Fruit fly (Drosophila melanogaster) whole organism, prepupa: ENCODE data around the gene Tpr2.

Experiments used
- Blimp-1 ChIP-seq: fragments of 200-800 bp; sonication (Bioruptor generic); optimal IDR thresholded peaks from 3 replicates; lab custom pipeline; 2017; ENCODE audit warnings: missing biosample characterization, missing genetic modification characterization, mild to moderate bottlenecking, moderate library complexity, missing genetic modification reagents
- CG10631 ChIP-seq: fragments of 200-800 bp; sonication (Bioruptor generic); optimal IDR thresholded peaks from 2 replicates; lab custom pipeline; 2016; ENCODE audit warnings: missing biosample characterization, missing genetic modification characterization
- CG10669 ChIP-seq: fragments of 200-800 bp; sonication (Bioruptor generic); optimal IDR thresholded peaks from 3 replicates; lab custom pipeline; 2018; ENCODE audit warnings: missing biosample characterization, mild to moderate bottlenecking, missing genetic modification characterization, moderate library complexity
- CG11294 ChIP-seq: fragments of 200-800 bp; sonication (Bioruptor generic); IDR thresholded peaks from 2 replicates; pipeline ENCODE4 v1.3.6; 2022; ENCODE audit warnings: missing biosample characterization, missing genetic modification characterization
- CG11762 ChIP-seq: fragments of 200-800 bp; sonication (Bioruptor generic); optimal IDR thresholded peaks from 3 replicates; lab custom pipeline; 2016; ENCODE audit warnings: missing biosample characterization, missing genetic modification characterization; ENCODE audit not compliant: insufficient read depth
- CG15336 ChIP-seq: fragments of 200-800 bp; sonication (Bioruptor generic); IDR thresholded peaks from 2 replicates; pipeline ENCODE4 v1.3.6; 2022; ENCODE audit warnings: missing biosample characterization, missing genetic modification characterization
- CG1621 ChIP-seq: fragments of 200-800 bp; sonication (Bioruptor generic); optimal IDR thresholded peaks from 3 replicates; lab custom pipeline; 2018; ENCODE audit warnings: missing biosample characterization, mild to moderate bottlenecking, missing genetic modification characterization
- CG16779 ChIP-seq: fragments of 200-800 bp; sonication (Bioruptor generic); optimal IDR thresholded peaks from 3 replicates; lab custom pipeline; 2017; ENCODE audit warnings: missing biosample characterization, mild to moderate bottlenecking, missing genetic modification characterization
- CG3032 ChIP-seq: fragments of 200-800 bp; optimal IDR thresholded peaks from 2 replicates; lab custom pipeline; 2019; ENCODE audit warnings: missing biosample characterization, mild to moderate bottlenecking, missing genetic modification characterization, moderate library complexity
- CG31627 ChIP-seq: fragments of 200-800 bp; sonication (Bioruptor generic); optimal IDR thresholded peaks from 3 replicates; lab custom pipeline; 2016; ENCODE audit warnings: missing biosample characterization, missing genetic modification characterization
- CG3919 ChIP-seq: fragments of 200-800 bp; sonication (Bioruptor generic); optimal IDR thresholded peaks from 3 replicates; lab custom pipeline; 2016; ENCODE audit warnings: missing biosample characterization, missing genetic modification characterization
- CG6163 ChIP-seq: fragments of 200-800 bp; sonication (Bioruptor generic); IDR thresholded peaks from 3 replicates; pipeline ENCODE4 v1.3.6; 2022; ENCODE audit warnings: missing biosample characterization, missing genetic modification characterization
- CG6276 ChIP-seq: fragments of 200-800 bp; sonication (Bioruptor generic); optimal IDR thresholded peaks from 2 replicates; lab custom pipeline; 2017; ENCODE audit warnings: missing biosample characterization, mild to moderate bottlenecking, missing genetic modification characterization
- CG6792 ChIP-seq: fragments of 200-800 bp; sonication (Bioruptor generic); optimal IDR thresholded peaks from 3 replicates; lab custom pipeline; 2016; ENCODE audit warnings: missing biosample characterization, missing genetic modification characterization
- CG6854 ChIP-seq: fragments of 200-800 bp; sonication (Bioruptor generic); optimal IDR thresholded peaks from 2 replicates; lab custom pipeline; 2017; ENCODE audit warnings: missing biosample characterization, mild to moderate bottlenecking, missing genetic modification characterization
- CG7368 ChIP-seq: fragments of 200-800 bp; sonication (Bioruptor generic); optimal IDR thresholded peaks from 3 replicates; lab custom pipeline; 2016; ENCODE audit warnings: missing biosample characterization, missing genetic modification characterization
- CG8119 ChIP-seq: fragments of 200-800 bp; sonication (Bioruptor generic); IDR thresholded peaks from 3 replicates; pipeline ENCODE4 v1.3.6; 2022; ENCODE audit warnings: missing biosample characterization, missing genetic modification characterization
- CG8319 ChIP-seq: fragments of 200-800 bp; sonication (Bioruptor generic); optimal IDR thresholded peaks from 3 replicates; lab custom pipeline; 2016; ENCODE audit warnings: missing biosample characterization, missing genetic modification characterization
- CG8632 ChIP-seq: fragments of 200-800 bp; sonication (Bioruptor generic); optimal IDR thresholded peaks from 3 replicates; lab custom pipeline; 2016; ENCODE audit warnings: missing biosample characterization, missing genetic modification characterization
- Eip78C ChIP-seq: fragments of 200-800 bp; sonication (Bioruptor generic); peaks from one replicate; lab custom pipeline; 2016; ENCODE audit warnings: missing biosample characterization, missing genetic modification characterization
- Eip93F ChIP-seq: fragments of 200-800 bp; sonication (Bioruptor generic); optimal IDR thresholded peaks from 2 replicates; lab custom pipeline; 2016; ENCODE audit warnings: missing biosample characterization, mild to moderate bottlenecking, missing genetic modification characterization
- Ets96B ChIP-seq: fragments of 200-800 bp; optimal IDR thresholded peaks from 2 replicates; lab custom pipeline; 2019; ENCODE audit warnings: missing biosample characterization, mild to moderate bottlenecking, missing genetic modification characterization, moderate library complexity
- Gug ChIP-seq: fragments of 200-800 bp; sonication (Bioruptor generic); IDR thresholded peaks from 2 replicates; pipeline ENCODE4 v1.3.6; 2022; ENCODE audit warnings: missing biosample characterization, missing genetic modification characterization
- Hr38 ChIP-seq: sonication (Bioruptor generic); optimal IDR thresholded peaks from 2 replicates; lab custom pipeline; 2016; ENCODE audit warnings: missing biosample characterization, missing genetic modification characterization
- Hr39 ChIP-seq: fragments of 200-800 bp; sonication (Bioruptor generic); optimal IDR thresholded peaks from 2 replicates; lab custom pipeline; 2016; ENCODE audit warnings: missing biosample characterization, missing genetic modification characterization
- Lpt ChIP-seq: fragments of 200-800 bp; sonication (Bioruptor generic); optimal IDR thresholded peaks from 3 replicates; lab custom pipeline; 2016; ENCODE audit warnings: missing biosample characterization, missing genetic modification characterization
- Met ChIP-seq: fragments of 200-800 bp; sonication (Bioruptor generic); optimal IDR thresholded peaks from 3 replicates; lab custom pipeline; 2016; ENCODE audit warnings: missing biosample characterization, missing genetic modification characterization
- Smox ChIP-seq: fragments of 200-800 bp; sonication (Bioruptor generic); optimal IDR thresholded peaks from 3 replicates; lab custom pipeline; 2016; ENCODE audit warnings: missing biosample characterization, missing genetic modification characterization
- Sox15 ChIP-seq: fragments of 200-800 bp; sonication (Bioruptor generic); optimal IDR thresholded peaks from 3 replicates; lab custom pipeline; 2016; ENCODE audit warnings: missing biosample characterization, missing genetic modification characterization
- achi ChIP-seq: fragments of 200-800 bp; sonication (Bioruptor generic); optimal IDR thresholded peaks from 3 replicates; lab custom pipeline; 2016; ENCODE audit warnings: missing biosample characterization, missing genetic modification characterization
- acj6 ChIP-seq: fragments of 200-800 bp; sonication (Bioruptor generic); optimal IDR thresholded peaks from 3 replicates; lab custom pipeline; 2016; ENCODE audit warnings: missing biosample characterization, missing genetic modification characterization
- cyc ChIP-seq: fragments of 200-800 bp; sonication (Bioruptor generic); optimal IDR thresholded peaks from 3 replicates; lab custom pipeline; 2016; ENCODE audit warnings: missing biosample characterization, missing genetic modification characterization
- dsx ChIP-seq: fragments of 200-800 bp; optimal IDR thresholded peaks from 3 replicates; lab custom pipeline; 2019; ENCODE audit warnings: missing biosample characterization, mild to moderate bottlenecking, missing genetic modification characterization, moderate library complexity; ENCODE audit not compliant: poor library complexity, severe bottlenecking
- eg ChIP-seq: fragments of 200-800 bp; sonication (Bioruptor generic); IDR thresholded peaks from 3 replicates; pipeline ENCODE4 v1.3.6; 2022; ENCODE audit warnings: missing biosample characterization, missing genetic modification characterization
- fd85E ChIP-seq: fragments of 200-800 bp; sonication (Bioruptor generic); optimal IDR thresholded peaks from 3 replicates; lab custom pipeline; 2016; ENCODE audit warnings: missing biosample characterization, missing genetic modification characterization
- fkh ChIP-seq: fragments of 200-800 bp; sonication (Bioruptor generic); optimal IDR thresholded peaks from 3 replicates; lab custom pipeline; 2017; ENCODE audit warnings: missing biosample characterization, mild to moderate bottlenecking, missing genetic modification characterization, moderate library complexity
- lz ChIP-seq: fragments of 200-800 bp; sonication (Bioruptor generic); optimal IDR thresholded peaks from 3 replicates; lab custom pipeline; 2016; ENCODE audit warnings: missing biosample characterization, missing genetic modification characterization
- pdm3 ChIP-seq: fragments of 200-800 bp; sonication (Bioruptor generic); optimal IDR thresholded peaks from 3 replicates; lab custom pipeline; 2016; ENCODE audit warnings: missing biosample characterization, missing genetic modification characterization
- salr ChIP-seq, 2 experiments: fragments of 200-800 bp; sonication (Bioruptor generic); optimal IDR thresholded peaks; 3 replicates each; lab custom pipeline; 2016 to 2018; ENCODE audit warnings: missing biosample characterization in 2 of 2, missing genetic modification characterization in 2 of 2, mild to moderate bottlenecking in 1 of 2
- spab ChIP-seq: fragments of 200-800 bp; sonication (Bioruptor generic); optimal IDR thresholded peaks from 2 replicates; lab custom pipeline; 2017; ENCODE audit warnings: missing biosample characterization, mild to moderate bottlenecking, missing genetic modification characterization, missing genetic modification reagents
- ss ChIP-seq, 2 experiments: fragments of 200-800 bp; sonication (Bioruptor generic); optimal IDR thresholded peaks; 2 replicates in 1 of 2; 3 replicates in 1 of 2; lab custom pipeline; 2017 to 2018; ENCODE audit warnings: mild to moderate bottlenecking in 2 of 2, missing biosample characterization in 2 of 2, missing genetic modification characterization in 2 of 2, moderate library complexity in 1 of 2
- svp ChIP-seq: fragments of 200-800 bp; sonication (Bioruptor generic); peaks from one replicate; lab custom pipeline; 2016; ENCODE audit warnings: missing biosample characterization, missing genetic modification characterization
- topi ChIP-seq: fragments of 200-800 bp; sonication (Bioruptor generic); optimal IDR thresholded peaks from 3 replicates; lab custom pipeline; 2016; ENCODE audit warnings: missing biosample characterization, missing genetic modification characterization
- vri ChIP-seq: fragments of 200-800 bp; sonication (Bioruptor generic); optimal IDR thresholded peaks from 3 replicates; lab custom pipeline; 2016; ENCODE audit warnings: missing biosample characterization, mild to moderate bottlenecking, missing genetic modification characterization

Tpr2 gene

dm6 chr2L:16446975-16447509, 44.3 kb upstream of the Tpr2 start, which contains the start of gene Idgf2:
Gene Idgf2 (plus strand): TSS chr2L:16447330.
- peak; percentile 96 for TF ChIP-seq svp (GFP tag; lab: Kevin White, UChicago)
- no peak for TF ChIP-seq CG10631
- TF ChIP-seq Sox15 (GFP tag; lab: Kevin White, UChicago): no peak
- TF ChIP-seq cyc (GFP tag; lab: Kevin White, UChicago): no peak
- peak; percentile 40 for TF ChIP-seq vri (GFP tag; lab: Kevin White, UChicago)
- peak; percentile 72 for TF ChIP-seq Blimp-1 (GFP tag; lab: Kevin White, UChicago)
- TF ChIP-seq achi (GFP tag; lab: Kevin White, UChicago): no peak

- TF ChIP-seq spab (GFP tag; lab: Kevin White, UChicago) (no peak), CG1621 (tag; lab: Kevin White, UChicago) (no peak), cyc (GFP tag; lab: Kevin White, UChicago) (no peak), Eip78C (GFP tag; lab: Kevin White, UChicago) (peak; percentile 19), CG31627 (GFP tag; lab: Kevin White, UChicago) (no peak), vri (GFP tag; lab: Kevin White, UChicago) (peak; percentile 66), ss (GFP tag; optimal IDR thresholded peaks at IDR 0.05; lab: Kevin White, UChicago) (peak in 1 of 2 experiments; percentile 21), dsx (no peak), svp (GFP tag; lab: Kevin White, UChicago) (peak; percentile 35), CG10669 (GFP tag; lab: Kevin White, UChicago) (peak; percentile 20)
Measured at dm6 chr2L:16447875-16448412, 43.4 kb upstream of the Tpr2 start.

- TF ChIP-seq CG8119 (GFP tag; lab: Robert Waterston, UW): peak; percentile 94
- TF ChIP-seq Smox: peak; percentile 36
- peak; percentile 22 for TF ChIP-seq Blimp-1 (GFP tag; lab: Kevin White, UChicago)
- peak; percentile 49 for TF ChIP-seq CG7368 (GFP tag; lab: Kevin White, UChicago)
- TF ChIP-seq Hr38 (GFP tag; lab: Kevin White, UChicago): no peak
- no peak for TF ChIP-seq Hr39 (GFP tag; lab: Kevin White, UChicago)
- peak; percentile 65 for TF ChIP-seq Gug (GFP tag; lab: Robert Waterston, UW)
- TF ChIP-seq CG16779 (tag; lab: Kevin White, UChicago): peak; percentile 83
- peak; percentile 82 for TF ChIP-seq acj6 (GFP tag; lab: Kevin White, UChicago)
- peak; percentile 74 for TF ChIP-seq CG3032 (tag; lab: Kevin White, UChicago)
- TF ChIP-seq Ets96B (tag; lab: Kevin White, UChicago): peak; percentile 65
- TF ChIP-seq Eip93F (GFP tag; lab: Kevin White, UChicago): no peak
- TF ChIP-seq CG6792 (GFP tag; lab: Kevin White, UChicago): peak; percentile 77
- TF ChIP-seq CG6854 (GFP tag; lab: Kevin White, UChicago): no peak
- TF ChIP-seq lz (GFP tag; lab: Kevin White, UChicago): peak; percentile 31
- peak; percentile 57 for TF ChIP-seq CG11294 (GFP tag; lab: Robert Waterston, UW)
- peak; percentile 36 for TF ChIP-seq svp (GFP tag; lab: Kevin White, UChicago)
- peak; percentile 24 for TF ChIP-seq fd85E (GFP tag; lab: Kevin White, UChicago)
- TF ChIP-seq ss (GFP tag; optimal IDR thresholded peaks at IDR 0.05; lab: Kevin White, UChicago): peak; percentile 60 to 79
- TF ChIP-seq CG11762 (GFP tag; lab: Kevin White, UChicago): peak; percentile 33
- peak; percentile 85 for TF ChIP-seq CG8632
- TF ChIP-seq CG31627 (GFP tag; lab: Kevin White, UChicago): peak; percentile 10
- TF ChIP-seq CG6276 (GFP tag; lab: Kevin White, UChicago): peak; percentile 72
- TF ChIP-seq CG8319 (GFP tag; lab: Kevin White, UChicago): peak; percentile 28
- peak; percentile 54 for TF ChIP-seq CG3919 (GFP tag; lab: Kevin White, UChicago)
- TF ChIP-seq fkh (GFP tag; lab: Kevin White, UChicago): peak; percentile 11
- peak; percentile 36 for TF ChIP-seq topi (GFP tag; lab: Kevin White, UChicago)
- TF ChIP-seq Met (GFP tag; lab: Kevin White, UChicago): peak; percentile 69
- TF ChIP-seq CG10669 (GFP tag; lab: Kevin White, UChicago): peak; percentile 47
- peak; percentile 93 for TF ChIP-seq CG15336 (GFP tag; lab: Robert Waterston, UW)
- peak; percentile 82 for TF ChIP-seq eg (GFP tag; lab: Robert Waterston, UW)
- 0 out of 3 replicates have a peak, but pooled peaks have one; percentile 50 for TF ChIP-seq CG6163 (GFP tag; lab: Robert Waterston, UW)
- TF ChIP-seq Lpt: peak; percentile 42
- TF ChIP-seq CG10631: peak; percentile 83
- peak in 1 of 2 experiments; percentile 84 for TF ChIP-seq salr (GFP tag; optimal IDR thresholded peaks at IDR 0.05; lab: Kevin White, UChicago)
- TF ChIP-seq pdm3 (GFP tag; lab: Kevin White, UChicago): peak; percentile 45
Measured at dm6 chr2L:16448451-16449206, 42.7 kb upstream of the Tpr2 start, which contains the start of gene CG5888. Gene CG5888 (minus strand): TSS chr2L:16448469.
